Fruit fly (Drosophila melanogaster): ENCODE results near the gene Crk.

The Crk gene

DNA sequence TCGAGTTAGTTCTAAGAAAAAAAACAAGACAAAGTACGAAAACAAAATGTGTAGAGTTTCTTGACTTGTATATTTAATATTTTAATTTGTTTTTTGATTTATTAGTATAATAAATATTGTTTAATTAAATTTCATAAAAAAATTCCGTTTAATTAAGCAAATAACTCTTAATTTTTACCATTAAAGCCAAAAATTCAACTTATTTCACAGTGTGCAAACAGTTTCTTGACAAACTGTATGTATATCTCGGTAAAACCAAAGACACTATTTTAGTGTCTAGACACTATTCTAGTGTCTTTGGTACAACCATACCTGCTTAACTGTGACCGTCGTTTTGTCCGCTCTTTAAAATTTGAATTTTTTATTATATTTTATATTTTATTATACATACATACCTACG lies 16.7 kb downstream of the Crk start:
- TF ChIP-seq Myb (GFP tag; optimal IDR thresholded peaks at IDR 0.05) (no peak), org-1 (GFP tag; optimal IDR thresholded peaks at IDR 0.05) (no peak), gem (tag; optimal IDR thresholded peaks at IDR 0.05) (peak; percentile 28), CG3726 (GFP tag; IDR thresholded peaks at IDR 0.05) (no peak), emc (GFP tag; optimal IDR thresholded peaks at IDR 0.05) (no peak), CG15479 (GFP tag; optimal IDR thresholded peaks at IDR 0.05) (no peak), CG3281 (GFP tag; optimal IDR thresholded peaks at IDR 0.05) (no peak), CG11695 (GFP tag; IDR thresholded peaks at IDR 0.05) (0 out of 3 replicates have a peak, but pooled peaks have one; percentile 7), Sox102F (GFP tag; optimal IDR thresholded peaks at IDR 0.05) (no peak), ac (GFP tag; optimal IDR thresholded peaks at IDR 0.05) (no peak), Hr51 (GFP tag; optimal IDR thresholded peaks at IDR 0.05) (no peak), CG13287 (GFP tag; IDR thresholded peaks at IDR 0.05; ENCODE audit: partially characterized antibody) (no peak), CG7928 (GFP tag; optimal IDR thresholded peaks at IDR 0.05) (no peak), CG15073 (GFP tag; optimal IDR thresholded peaks at IDR 0.05) (no peak), CG13775 (GFP tag; optimal IDR thresholded peaks at IDR 0.05) (no peak), CG8388 (GFP tag; optimal IDR thresholded peaks at IDR 0.05) (peak; percentile 98), tgo (GFP tag; IDR thresholded peaks at IDR 0.05) (no peak), CG2199 (GFP tag; IDR thresholded peaks at IDR 0.05) (0 out of 3 replicates have a peak, but pooled peaks have one; percentile 23), Doc3 (GFP tag; IDR thresholded peaks at IDR 0.05; ENCODE audit: partially characterized antibody) (no peak), chm (GFP tag; IDR thresholded peaks at IDR 0.05) (no peak), rib (GFP tag; IDR thresholded peaks at IDR 0.05) (no peak)

DNA sequence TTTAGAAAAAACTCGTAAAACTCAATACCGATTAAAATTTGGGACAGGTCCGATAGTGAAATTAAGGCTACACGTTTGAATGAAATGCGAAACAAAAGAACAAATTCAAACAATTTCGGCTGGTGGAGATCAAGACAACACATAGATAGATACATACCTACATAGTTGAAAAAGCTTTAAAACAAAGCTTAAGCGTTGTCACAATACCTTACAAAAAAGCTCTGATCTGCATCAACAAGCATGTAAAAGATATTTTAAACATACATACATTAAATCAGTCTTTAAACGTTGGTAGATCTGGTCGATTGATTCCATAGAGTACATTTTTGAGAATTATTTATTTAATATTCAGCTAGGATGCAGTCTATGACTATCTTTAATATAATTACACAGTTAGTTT lies 17.6 kb downstream of the Crk start, which contains the start of the genes CG31999 and yellow-h:
Gene CG31999 (minus strand): TSS at position 101 of the 400 bp plus-strand sequence.
Gene yellow-h (plus strand): TSS at position 275 of the 400 bp plus-strand sequence.
- TF ChIP-seq CG2199 (GFP tag; IDR thresholded peaks at IDR 0.05): 0 out of 3 replicates have a peak, but pooled peaks have one; percentile 19
- peak; percentile 14 for TF ChIP-seq CG30020 (tag; optimal IDR thresholded peaks at IDR 0.05)
- TF ChIP-seq jing (GFP tag; optimal IDR thresholded peaks at IDR 0.05): no peak
- no peak for TF ChIP-seq luna (GFP tag; optimal IDR thresholded peaks at IDR 0.05)

DNA sequence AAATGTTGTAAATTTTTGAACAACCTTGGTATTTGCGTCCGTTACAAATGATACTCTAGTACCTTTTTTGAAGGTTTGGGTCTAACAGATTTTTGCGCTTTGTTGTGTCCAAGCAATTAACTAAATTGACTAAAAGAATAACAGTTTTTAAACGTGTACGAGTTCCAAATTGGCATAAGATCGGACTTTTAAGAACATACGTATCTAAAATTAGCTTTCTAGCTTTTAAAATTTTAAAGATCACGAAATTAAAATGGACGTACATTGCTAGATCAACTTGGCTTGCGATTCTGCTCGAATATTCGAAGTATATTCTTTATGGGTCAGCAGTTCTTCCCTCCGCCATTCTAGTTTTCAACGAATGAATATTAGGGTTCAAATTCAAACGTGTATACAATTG lies 20.4 kb downstream of the Crk start, which contains the start of gene CG1674:
Gene CG1674 (plus strand): TSS at position 301 of the 400 bp plus-strand sequence.
- TF ChIP-seq Neu2 (GFP tag; optimal IDR thresholded peaks at IDR 0.05; ENCODE audit: borderline replicate concordance) (no peak), CG1603 (tag; optimal IDR thresholded peaks at IDR 0.05) (no peak), bigmax (GFP tag; optimal IDR thresholded peaks at IDR 0.05) (no peak), CG10543 (GFP tag; optimal IDR thresholded peaks at IDR 0.05) (no peak)

DNA sequence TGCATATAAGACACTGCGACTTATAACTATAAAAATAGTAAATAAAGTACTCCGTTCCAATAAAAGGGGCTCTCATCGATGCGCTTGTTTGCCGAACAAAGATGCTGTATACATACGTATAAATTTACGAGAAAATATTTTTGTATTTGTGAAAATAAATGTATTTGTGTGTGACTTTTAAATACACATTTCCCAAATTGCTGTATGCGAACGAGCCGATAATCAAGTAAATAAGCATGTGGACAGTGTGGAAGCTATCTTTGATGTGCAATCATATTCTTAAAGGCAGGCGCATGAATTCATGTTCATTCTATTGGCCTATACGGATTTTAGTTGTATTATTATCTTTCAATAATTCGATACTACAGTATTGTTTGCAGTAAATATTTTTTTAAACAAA lies 21.2 kb downstream of the Crk start:
- TF ChIP-seq fru (optimal IDR thresholded peaks at IDR 0.05) (no peak), Dp (GFP tag; optimal IDR thresholded peaks at IDR 0.05) (no peak), CG12219 (GFP tag; optimal IDR thresholded peaks at IDR 0.05) (no peak), chn (GFP tag; optimal IDR thresholded peaks at IDR 0.05) (no peak), dati (GFP tag; IDR thresholded peaks at IDR 0.05) (no peak), CG12391 (tag; optimal IDR thresholded peaks at IDR 0.05) (no peak), cwo (GFP tag; optimal IDR thresholded peaks at IDR 0.05) (no peak), wdn (GFP tag; IDR thresholded peaks at IDR 0.05) (no peak), p53 (GFP tag; optimal IDR thresholded peaks at IDR 0.05) (no peak), onecut (GFP tag; IDR thresholded peaks at IDR 0.05) (no peak), gro (GFP tag; optimal IDR thresholded peaks at IDR 0.05) (no peak), Fer3 (tag; optimal IDR thresholded peaks at IDR 0.05) (no peak), Xrp1 (GFP tag; IDR thresholded peaks at IDR 0.05) (peak; percentile 54), CG15514 (GFP tag; optimal IDR thresholded peaks at IDR 0.05) (no peak), sim (GFP tag; IDR thresholded peaks at IDR 0.05) (no peak), CG1603 (tag; optimal IDR thresholded peaks at IDR 0.05) (peak; percentile 5), Dll (GFP tag; IDR thresholded peaks at IDR 0.05; ENCODE audit: partially characterized antibody) (no peak), Sox100B (GFP tag; optimal IDR thresholded peaks at IDR 0.05) (peak; percentile 27), CG1529 (GFP tag; optimal IDR thresholded peaks at IDR 0.05) (no peak), CTCF (GFP tag; optimal IDR thresholded peaks at IDR 0.05) (no peak), CoRest (tag; optimal IDR thresholded peaks at IDR 0.05) (no peak)

All from whole organism, embryonic.